Worm (Caenorhabditis elegans): Measurements from ENCODE around the gene sra-14.
A peak's percentile ranks its signal among the peaks of the same experiment; 100 is the strongest.

Gene sra-14

DNA sequence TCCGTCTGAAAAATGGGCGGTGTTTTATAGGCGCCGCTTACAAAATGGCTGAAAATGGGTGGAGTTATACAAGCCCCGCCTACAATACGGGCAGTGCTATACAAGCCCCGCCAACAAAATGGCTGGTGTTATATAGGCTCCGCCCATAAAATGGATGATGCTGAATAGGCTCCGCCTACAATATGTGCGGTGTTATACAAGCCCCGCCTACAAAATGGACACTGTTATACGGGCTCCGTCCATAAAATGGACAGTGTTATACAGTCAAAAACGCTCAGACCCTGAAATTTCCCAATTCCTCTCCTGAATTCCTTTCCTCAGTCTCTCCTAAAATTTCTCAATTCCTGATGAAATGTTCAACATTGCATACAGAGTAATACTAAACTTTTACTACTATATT lies 19.0 kb upstream of the sra-14 start:
- TF ChIP-seq lin-1 (GFP tag; IDR thresholded peaks at IDR 0.05) = no peak
- TF ChIP-seq lir-3 (tag; optimal IDR thresholded peaks at IDR 0.05) = no peak
- 0 out of 2 replicates have a peak, but pooled peaks have one; percentile 13 for TF ChIP-seq T26A8.4 (GFP tag; IDR thresholded peaks at IDR 0.05)
- 0 out of 2 replicates have a peak, but pooled peaks have one; percentile 25 for TF ChIP-seq F44E2.7 (GFP tag; IDR thresholded peaks at IDR 0.05)
- TF ChIP-seq unc-130 (GFP tag; optimal IDR thresholded peaks at IDR 0.05) = no peak
- peak; percentile 56 for TF ChIP-seq ama-1 (optimal IDR thresholded peaks at IDR 0.05)
- TF ChIP-seq nhr-25 (tag; optimal IDR thresholded peaks at IDR 0.05; ENCODE audit: borderline replicate concordance, insufficient read depth) = no peak
- no peak for TF ChIP-seq ceh-44 (GFP tag; IDR thresholded peaks at IDR 0.05)
- TF ChIP-seq mdt-29 (GFP tag; IDR thresholded peaks at IDR 0.05) = no peak
- TF ChIP-seq lim-7 (GFP tag; IDR thresholded peaks at IDR 0.05) = no peak
- no peak for TF ChIP-seq rbr-2 (tag; optimal IDR thresholded peaks at IDR 0.05)
- peak; percentile 85 for TF ChIP-seq aha-1 (tag)
- no peak for TF ChIP-seq lsy-2 (tag; optimal IDR thresholded peaks at IDR 0.05)
- TF ChIP-seq snpc-4 (tag; optimal IDR thresholded peaks at IDR 0.05) = no peak
- 0 out of 2 replicates have a peak, but pooled peaks have one; percentile 60 for TF ChIP-seq dmd-8 (GFP tag; IDR thresholded peaks at IDR 0.05)
- no peak for TF ChIP-seq nhr-42 (GFP tag; IDR thresholded peaks at IDR 0.05)
- no peak for TF ChIP-seq snpc-1.2 (GFP tag; IDR thresholded peaks at IDR 0.05)
- TF ChIP-seq daf-19 (GFP tag; conservative IDR thresholded peaks at IDR 0.05) = no peak
- no peak for TF ChIP-seq zip-11 (GFP tag; IDR thresholded peaks at IDR 0.05)
- TF ChIP-seq Y75B8A.6 (GFP tag; IDR thresholded peaks at IDR 0.05) = no peak
- no peak for TF ChIP-seq spr-3 (GFP tag; optimal IDR thresholded peaks at IDR 0.05)
- no peak for TF ChIP-seq saeg-2 (GFP tag; IDR thresholded peaks at IDR 0.05)
- TF ChIP-seq hlh-11 (tag; optimal IDR thresholded peaks at IDR 0.05) = no peak
- TF ChIP-seq nhr-77 (tag; optimal IDR thresholded peaks at IDR 0.05) = peak; percentile 1
- no peak for TF ChIP-seq egl-27 (tag; optimal IDR thresholded peaks at IDR 0.05)
- TF ChIP-seq daf-8 (GFP tag; IDR thresholded peaks at IDR 0.05) = no peak

DNA sequence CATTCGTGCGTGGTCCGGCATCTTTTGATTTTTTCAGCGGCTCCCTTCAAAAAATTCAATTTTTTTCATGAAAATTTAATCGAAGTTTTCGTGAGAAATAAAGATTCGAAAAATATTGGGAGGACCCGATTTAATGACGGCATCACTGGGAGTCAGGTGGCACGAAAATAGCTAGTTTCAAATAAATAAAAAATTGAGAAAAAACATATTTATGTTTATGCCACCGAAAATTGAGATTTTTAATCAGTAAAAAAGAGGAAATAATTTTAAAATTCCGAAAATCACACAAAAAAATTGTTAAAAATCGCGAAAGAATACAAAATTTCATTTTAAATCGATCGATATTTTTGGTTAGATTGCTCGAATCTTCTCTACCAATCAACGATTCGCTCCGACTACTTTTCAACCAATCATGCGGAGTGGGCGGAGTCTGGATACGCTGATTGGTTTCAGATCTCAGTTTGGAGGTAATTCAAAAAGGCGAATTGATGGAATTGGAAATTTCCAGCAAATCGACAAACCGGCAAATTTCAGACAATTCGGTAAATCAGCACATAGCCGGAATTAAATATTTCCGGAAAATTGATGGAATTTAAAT lies 6.9 kb upstream of the sra-14 start, which contains the start of gene gsy-1:
Gene gsy-1, minus strand, starts transcription at position 51 of the 598 bp plus-strand sequence.
- TF ChIP-seq nhr-111 (GFP tag; optimal IDR thresholded peaks at IDR 0.05) (no peak), nhr-28 (tag; optimal IDR thresholded peaks at IDR 0.05) (no peak), aly-2 (tag; optimal IDR thresholded peaks at IDR 0.05) (no peak), nhr-48 (tag; optimal IDR thresholded peaks at IDR 0.05) (no peak), daf-16 (GFP tag; optimal IDR thresholded peaks at IDR 0.05) (peak in 1 of 2 experiments; percentile 52), daf-16 (tag; optimal IDR thresholded peaks at IDR 0.05) (no peak), snpc-1.2 (GFP tag; IDR thresholded peaks at IDR 0.05) (no peak)

DNA sequence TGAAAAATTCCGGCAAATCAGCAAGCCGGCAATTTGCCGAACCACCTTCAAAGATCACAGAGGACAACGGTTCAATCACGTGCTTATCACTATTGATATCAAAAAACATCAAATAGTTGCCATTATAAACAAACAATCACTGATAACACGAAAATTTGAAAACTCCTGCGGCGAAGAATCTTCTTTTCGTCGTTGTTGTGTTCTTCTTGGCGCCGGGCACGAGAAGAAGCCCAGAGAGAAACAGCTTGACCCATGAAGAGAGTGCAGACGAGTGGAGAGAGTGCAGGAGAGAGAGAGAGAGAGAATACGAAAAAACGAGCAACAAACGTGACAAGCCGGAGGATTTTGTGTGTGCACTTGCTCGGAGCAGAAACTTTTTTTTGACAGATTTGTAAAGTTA lies 6.4 kb upstream of the sra-14 start:
- TF ChIP-seq lin-1 (GFP tag; IDR thresholded peaks at IDR 0.05) (peak; percentile 52; the same call in 1 of the 2 replicates), ctbp-1 (GFP tag; IDR thresholded peaks at IDR 0.05) (no peak), ceh-82 (tag; optimal IDR thresholded peaks at IDR 0.05) (no peak), unc-130 (GFP tag; optimal IDR thresholded peaks at IDR 0.05) (no peak), zfp-3 (GFP tag; conservative IDR thresholded peaks at IDR 0.05) (0 out of 2 replicates have a peak, but pooled peaks have one; percentile 37), tra-1 (GFP tag; IDR thresholded peaks at IDR 0.05) (peak; percentile 85), ceh-20 (GFP tag; IDR thresholded peaks at IDR 0.05) (no peak; the same call in 1 of the 2 replicates), ceh-62 (tag; optimal IDR thresholded peaks at IDR 0.05) (no peak), madf-9 (GFP tag; conservative IDR thresholded peaks at IDR 0.05) (0 out of 2 replicates have a peak, but pooled peaks have one; percentile 18), lin-29 (GFP tag; IDR thresholded peaks at IDR 0.05) (no peak), R02D3.7 (tag; optimal IDR thresholded peaks at IDR 0.05) (no peak), cey-2 (tag; optimal IDR thresholded peaks at IDR 0.05; ENCODE audit: borderline replicate concordance, insufficient read depth) (no peak), snpc-4 (tag; optimal IDR thresholded peaks at IDR 0.05) (no peak), ZK337.2 (GFP tag; IDR thresholded peaks at IDR 0.05) (no peak), mdt-29 (GFP tag; IDR thresholded peaks at IDR 0.05) (0 out of 2 replicates have a peak, but pooled peaks have one; percentile 19), F26F4.8 (GFP tag; conservative IDR thresholded peaks at IDR 0.05) (no peak), dve-1 (tag; optimal IDR thresholded peaks at IDR 0.05; ENCODE audit: insufficient read depth) (peak; percentile 92), nhr-41 (GFP tag; IDR thresholded peaks at IDR 0.05) (0 out of 2 replicates have a peak, but pooled peaks have one; percentile 41), fkh-10 (GFP tag; optimal IDR thresholded peaks at IDR 0.05) (no peak), hmg-1.1 (GFP tag; IDR thresholded peaks at IDR 0.05) (peak; percentile 45; the same call in 1 of the 2 replicates)

All from whole organism, L4 larva.